Worm (Caenorhabditis elegans) whole organism, late embryonic: ENCODE measurements around the gene nhr-241.

Experiments used
- Y22D7AL.16 ChIP-seq: sonication (generic microtip); optimal IDR thresholded peaks from 2 replicates; lab custom pipeline; 2016; ENCODE audit warnings: missing genetic modification characterization, missing compliant biosample characterization
- ama-1 ChIP-seq: fragments of 150-350 bp; optimal IDR thresholded peaks from 2 replicates; lab custom pipeline; 2014
- ceh-14 ChIP-seq: sonication (generic microtip); optimal IDR thresholded peaks from 2 replicates; lab custom pipeline; 2016; ENCODE audit warnings: missing genotype, missing genetic modification characterization, missing compliant biosample characterization
- ceh-34 ChIP-seq: sonication (generic microtip); optimal IDR thresholded peaks from 2 replicates; lab custom pipeline; 2016; ENCODE audit warnings: mild to moderate bottlenecking, missing genetic modification characterization, missing compliant biosample characterization
- ets-4 ChIP-seq: sonication (generic microtip); optimal IDR thresholded peaks from 2 replicates; lab custom pipeline; 2016; ENCODE audit warnings: missing genetic modification characterization, missing compliant biosample characterization
- fkh-10 ChIP-seq: fragments of 150-350 bp; optimal IDR thresholded peaks from 2 replicates; lab custom pipeline; 2014; ENCODE audit warnings: missing biosample characterization, missing genetic modification reagents, missing genetic modification characterization
- nfya-1 ChIP-seq: sonication (generic microtip); optimal IDR thresholded peaks from 2 replicates; lab custom pipeline; 2017; ENCODE audit warnings: missing genetic modification characterization, mild to moderate bottlenecking, missing compliant biosample characterization, antibody characterized with exemption, moderate library complexity
- nhr-11 ChIP-seq: fragments of 150-350 bp; optimal IDR thresholded peaks from 2 replicates; lab custom pipeline; 2014; ENCODE audit warnings: missing biosample characterization, missing genetic modification characterization
- odd-2 ChIP-seq: sonication (generic microtip); optimal IDR thresholded peaks from 2 replicates; lab custom pipeline; 2017; ENCODE audit warnings: antibody characterized with exemption, mild to moderate bottlenecking, missing genetic modification characterization, missing compliant biosample characterization
- pag-3 ChIP-seq: sonication (generic microtip); optimal IDR thresholded peaks from 2 replicates; lab custom pipeline; 2016; ENCODE audit warnings: missing compliant biosample characterization, missing genetic modification characterization, borderline replicate concordance
- pha-4 ChIP-seq: fragments of 150-350 bp; optimal IDR thresholded peaks from 2 replicates; lab custom pipeline; 2018; ENCODE audit warnings: missing biosample characterization, missing genetic modification reagents, missing genetic modification characterization
- sdc-2 ChIP-seq: sonication (generic microtip); optimal IDR thresholded peaks from 2 replicates; lab custom pipeline; 2016; ENCODE audit warnings: missing genotype, missing genetic modification characterization, missing compliant biosample characterization
- unc-55 ChIP-seq: sonication (generic microtip); optimal IDR thresholded peaks from 2 replicates; lab custom pipeline; 2017; ENCODE audit warnings: missing biosample characterization, missing genetic modification reagents, missing genetic modification characterization
- unc-86 ChIP-seq: sonication (generic microtip); optimal IDR thresholded peaks from 2 replicates; lab custom pipeline; 2016; ENCODE audit warnings: missing genetic modification characterization, missing compliant biosample characterization

ce11 chrV:18664026-18664425, 35.2 kb upstream of the nhr-241 start, which contains the start of gene Y69H2.3:
- TF ChIP-seq unc-86 (tag; lab: Kevin White, UChicago) (no peak), ama-1 (lab: Kevin White, UChicago) (no peak), nfya-1 (tag; lab: Kevin White, UChicago) (no peak), ets-4 (no peak), sdc-2 (tag; lab: Kevin White, UChicago) (no peak), odd-2 (no peak), nhr-11 (tag; lab: Kevin White, UChicago) (no peak), Y22D7AL.16 (tag; lab: Kevin White, UChicago) (no peak), fkh-10 (GFP tag; lab: Kevin White, UChicago) (no peak), ceh-14 (tag; lab: Kevin White, UChicago) (no peak), pag-3 (tag; lab: Kevin White, UChicago) (no peak), unc-55 (GFP tag; lab: Kevin White, UChicago) (no peak), ceh-34 (tag; lab: Kevin White, UChicago) (no peak), pha-4 (tag; lab: Kevin White, UChicago) (no peak)
